Worm (Caenorhabditis elegans): ENCODE data around the gene srab-1.

The srab-1 gene

ce11 chrV:5053335-5053734, 48.6 kb downstream of the srab-1 start, which contains the start of gene cwp-4:
TSS of gene cwp-4 (plus strand) at chrV:5053635.
- no peak for TF ChIP-seq zip-8 (tag; optimal IDR thresholded peaks at IDR 0.05)
- no peak for TF ChIP-seq unc-62 (GFP tag; optimal IDR thresholded peaks at IDR 0.05)
- TF ChIP-seq M03D4.4 (tag; optimal IDR thresholded peaks at IDR 0.05) = no peak
- no peak for TF ChIP-seq ceh-43 (GFP tag; optimal IDR thresholded peaks at IDR 0.05)
- no peak for TF ChIP-seq pha-4 (tag; optimal IDR thresholded peaks at IDR 0.05)

- no peak for TF ChIP-seq cnd-1 (tag; optimal IDR thresholded peaks at IDR 0.05)
- TF ChIP-seq nhr-28 (tag; optimal IDR thresholded peaks at IDR 0.05) = no peak
- no peak for TF ChIP-seq ztf-11 (tag; optimal IDR thresholded peaks at IDR 0.05)
- TF ChIP-seq nhr-12 (tag; optimal IDR thresholded peaks at IDR 0.05) = no peak
These were observed 49.7 kb downstream of the srab-1 start, which contains the start of gene K11D12.12 for ce11 chrV:5052233-5052632. TSS of gene K11D12.12 (plus strand) at chrV:5052261.
